Worm (Caenorhabditis elegans): Measurements from ENCODE around the gene F56B3.11.

DNA sequence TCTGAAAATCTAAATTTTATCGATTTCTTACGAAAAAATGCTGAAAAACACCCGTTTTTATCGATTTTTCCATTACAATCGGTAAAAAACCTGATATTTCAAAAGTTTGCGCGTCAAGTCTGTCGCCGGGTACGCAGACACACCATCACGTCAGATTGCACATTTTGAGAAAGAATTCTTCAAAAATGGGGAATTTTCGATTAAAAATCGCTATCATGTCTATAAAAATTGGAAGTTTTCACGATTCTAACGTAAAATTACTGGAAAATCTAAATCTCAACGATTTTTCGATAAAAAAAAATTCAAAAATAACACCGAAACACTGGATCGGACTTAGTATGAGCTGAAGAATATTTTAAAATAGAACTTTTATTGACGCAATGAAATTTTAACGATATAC lies 2.1 kb downstream of the F56B3.11 start, which contains the start of gene F56B3.4:
- TF ChIP-seq fkh-2 (tag; optimal IDR thresholded peaks at IDR 0.05) (no peak), snpc-4 (tag; optimal IDR thresholded peaks at IDR 0.05) (no peak), skn-1 (tag; optimal IDR thresholded peaks at IDR 0.05) (no peak)

All from whole organism, L3 larva.